Worm (Caenorhabditis elegans) whole organism, late embryonic: ENCODE measurements around the gene R13A1.3.

Experiments used
- C38D4.7 ChIP-seq: fragments of 200-800 bp; sonication (Bioruptor generic); optimal IDR thresholded peaks from 2 replicates; lab custom pipeline; 2018; ENCODE audit warnings: mild to moderate bottlenecking, missing genetic modification characterization, moderate library complexity, missing compliant biosample characterization
- ceh-2 ChIP-seq: sonication (generic microtip); optimal IDR thresholded peaks from 2 replicates; lab custom pipeline; 2016; ENCODE audit warnings: missing genotype, missing genetic modification characterization, missing compliant biosample characterization
- dve-1 ChIP-seq: sonication (generic microtip); optimal IDR thresholded peaks from 2 replicates; lab custom pipeline; 2017; ENCODE audit warnings: antibody characterized with exemption, mild to moderate bottlenecking, missing genetic modification characterization, missing compliant biosample characterization
- elt-4 ChIP-seq: sonication (generic microtip); optimal IDR thresholded peaks from 2 replicates; lab custom pipeline; 2016; ENCODE audit warnings: missing genetic modification characterization, missing compliant biosample characterization
- mec-3 ChIP-seq: sonication (generic microtip); optimal IDR thresholded peaks from 2 replicates; lab custom pipeline; 2016; ENCODE audit warnings: borderline replicate concordance, missing genetic modification characterization, missing compliant biosample characterization
- nhr-11 ChIP-seq: fragments of 150-350 bp; optimal IDR thresholded peaks from 2 replicates; lab custom pipeline; 2014; ENCODE audit warnings: missing biosample characterization, missing genetic modification characterization
- pha-4 ChIP-seq: fragments of 150-350 bp; optimal IDR thresholded peaks from 2 replicates; lab custom pipeline; 2018; ENCODE audit warnings: missing biosample characterization, missing genetic modification reagents, missing genetic modification characterization
- pqm-1 ChIP-seq: sonication (generic microtip); optimal IDR thresholded peaks from 2 replicates; lab custom pipeline; 2016; ENCODE audit warnings: missing genetic modification characterization, missing compliant biosample characterization
- tbx-2 ChIP-seq: sonication (generic microtip); optimal IDR thresholded peaks from 2 replicates; lab custom pipeline; 2016; ENCODE audit warnings: missing genetic modification characterization, missing compliant biosample characterization

DNA sequence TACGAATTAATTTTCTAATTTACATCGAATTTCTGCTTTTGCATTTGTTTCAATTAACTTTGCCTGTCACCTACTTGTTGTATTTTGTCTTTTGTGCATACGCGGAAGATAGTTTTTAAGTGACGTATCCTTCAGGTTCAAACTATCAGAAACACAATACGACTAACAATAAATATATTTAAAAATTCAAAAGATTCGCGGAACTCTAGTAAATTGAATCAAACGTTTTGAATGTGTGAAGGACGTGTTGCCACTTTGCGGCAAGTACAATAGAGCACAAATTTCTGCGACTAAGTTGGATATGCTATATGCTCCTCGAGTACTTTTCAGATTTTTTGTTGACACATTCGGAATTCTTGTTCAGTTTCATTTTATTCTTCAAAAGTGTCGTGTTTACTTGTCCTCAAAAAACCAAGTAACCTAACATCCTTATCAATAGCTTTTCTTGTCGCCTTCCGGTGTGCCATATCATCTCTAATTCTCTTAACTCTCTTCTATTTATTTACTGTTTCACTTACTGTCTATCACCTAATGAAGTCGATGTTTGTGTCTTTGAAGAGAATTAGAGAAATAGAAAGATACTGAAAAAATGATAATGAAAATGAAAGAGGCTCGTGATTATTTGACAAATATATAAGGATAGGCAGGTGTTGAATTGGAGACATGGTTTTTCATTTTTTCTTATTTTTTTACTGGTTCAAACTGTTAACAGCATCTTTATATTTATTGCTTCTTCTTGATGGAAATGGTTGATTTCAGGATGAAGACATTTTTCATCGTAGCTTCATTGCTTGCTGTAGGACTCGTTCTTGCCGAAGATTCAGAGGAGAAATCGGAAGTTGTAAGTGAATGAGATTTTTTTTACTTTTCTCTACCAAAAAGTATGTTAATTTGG is 15.0 kb upstream of the R13A1.3 start, which contains the start of gene srlf-7:
- TF ChIP-seq nhr-11: no peak
- TF ChIP-seq mec-3 (tag; lab: Kevin White, UChicago): no peak
- no peak for TF ChIP-seq ceh-2 (tag; lab: Kevin White, UChicago)
- no peak for TF ChIP-seq tbx-2 (tag; lab: Kevin White, UChicago)
- no peak for TF ChIP-seq dve-1 (tag; lab: Kevin White, UChicago)
- TF ChIP-seq pqm-1 (tag; lab: Kevin White, UChicago): peak; percentile 27
- TF ChIP-seq elt-4 (tag; lab: Kevin White, UChicago): no peak
- no peak for TF ChIP-seq pha-4 (tag; lab: Kevin White, UChicago)
- TF ChIP-seq C38D4.7 (GFP tag; lab: Kevin White, UChicago): no peak
